Worm (Caenorhabditis elegans) whole organism, L4 larva: ENCODE measurements around the gene F19C7.8.
A peak's percentile ranks its signal among the peaks of the same experiment; 100 is the strongest.

ENCODE experiments used
- F44E2.7 ChIP-seq: fragments of 200-800 bp; sonication (Bioruptor generic); IDR thresholded peaks from 2 replicates; pipeline ENCODE4 v2.1.2; 2022; ENCODE audit warnings: missing genetic modification characterization, missing compliant biosample characterization
- Y48G9A.11 ChIP-seq: fragments of 200-800 bp; sonication (Bioruptor generic); IDR thresholded peaks from 2 replicates; pipeline ENCODE4 v1.3.6; 2022; ENCODE audit warnings: missing genetic modification reagents, missing genetic modification characterization, missing compliant biosample characterization
- ZK337.2 ChIP-seq: fragments of 200-800 bp; sonication (Bioruptor generic); IDR thresholded peaks from 2 replicates; pipeline ENCODE4 v1.3.6; 2022; ENCODE audit warnings: missing genetic modification reagents, missing genetic modification characterization, missing compliant biosample characterization
- aha-1 ChIP-seq: fragments of 150-350 bp; peaks from one replicate; lab custom pipeline; 2014; ENCODE audit warnings: missing biosample characterization, missing genetic modification characterization
- ceh-20 ChIP-seq: fragments of 200-800 bp; sonication (Bioruptor generic); IDR thresholded peaks from 2 replicates; pipeline ENCODE4 v1.3.6; 2022; ENCODE audit warnings: missing genetic modification reagents, missing genetic modification characterization, missing compliant biosample characterization
- ceh-28 ChIP-seq: fragments of 150-350 bp; optimal IDR thresholded peaks from 2 replicates; lab custom pipeline; 2014; ENCODE audit warnings: missing biosample characterization, missing genetic modification reagents, missing genetic modification characterization
- ceh-82 ChIP-seq: sonication (generic microtip); optimal IDR thresholded peaks from 2 replicates; lab custom pipeline; 2017; ENCODE audit warnings: missing biosample characterization, missing genetic modification characterization
- ces-1 ChIP-seq: fragments of 150-350 bp; sonication (generic microtip); optimal IDR thresholded peaks from 4 replicates; lab custom pipeline; 2014; ENCODE audit warnings: missing biosample characterization, missing genetic modification reagents, missing genetic modification characterization
- cey-2 ChIP-seq: sonication (generic microtip); optimal IDR thresholded peaks from 3 replicates; lab custom pipeline; 2017; ENCODE audit warnings: missing genetic modification characterization, mild to moderate bottlenecking, missing compliant biosample characterization, antibody characterized with exemption, borderline replicate concordance; ENCODE audit not compliant: insufficient read depth
- ctbp-1 ChIP-seq: fragments of 200-800 bp; sonication (Bioruptor generic); IDR thresholded peaks from 2 replicates; pipeline ENCODE4 v1.3.6; 2022; ENCODE audit warnings: missing genetic modification reagents, missing genetic modification characterization, missing compliant biosample characterization
- daf-19 ChIP-seq: fragments of 200-800 bp; sonication (Bioruptor generic); conservative IDR thresholded peaks from 2 replicates; pipeline ENCODE4 v1.3.6; 2022; ENCODE audit warnings: missing genetic modification characterization, missing compliant biosample characterization
- daf-8 ChIP-seq: fragments of 200-800 bp; sonication (Bioruptor generic); IDR thresholded peaks from 2 replicates; pipeline ENCODE4 v1.3.6; 2022; ENCODE audit warnings: missing genetic modification characterization, missing compliant biosample characterization
- dmd-6 ChIP-seq: fragments of 200-800 bp; sonication (Bioruptor generic); IDR thresholded peaks from 2 replicates; pipeline ENCODE4 v1.3.6; 2022; ENCODE audit warnings: missing genetic modification reagents, missing genetic modification characterization, missing compliant biosample characterization
- dmd-9 ChIP-seq: fragments of 200-800 bp; sonication (Bioruptor generic); IDR thresholded peaks from 2 replicates; pipeline ENCODE4 v1.3.6; 2022; ENCODE audit warnings: missing genetic modification reagents, missing genetic modification characterization, missing compliant biosample characterization
- dpl-1 ChIP-seq: fragments of 150-350 bp; optimal IDR thresholded peaks from 2 replicates; lab custom pipeline; 2014; ENCODE audit warnings: missing biosample characterization, missing genetic modification reagents, missing genetic modification characterization
- duxl-1 ChIP-seq: sonication (generic microtip); optimal IDR thresholded peaks from 2 replicates; lab custom pipeline; 2016; ENCODE audit warnings: mild to moderate bottlenecking, missing genetic modification characterization, moderate library complexity, missing compliant biosample characterization; ENCODE audit not compliant: poor library complexity
- egl-27 ChIP-seq: sonication (generic microtip); optimal IDR thresholded peaks from 3 replicates; lab custom pipeline; 2017; ENCODE audit warnings: missing biosample characterization, missing genetic modification reagents, missing genetic modification characterization
- egl-43 ChIP-seq: fragments of 200-800 bp; sonication (Bioruptor generic); IDR thresholded peaks from 2 replicates; pipeline ENCODE4 v1.3.6; 2022; ENCODE audit warnings: missing genetic modification reagents, missing genetic modification characterization, missing compliant biosample characterization
- fkh-10 ChIP-seq: fragments of 150-350 bp; optimal IDR thresholded peaks from 2 replicates; lab custom pipeline; 2014; ENCODE audit warnings: missing biosample characterization, missing genetic modification reagents, missing genetic modification characterization
- fos-1 ChIP-seq: fragments of 150-350 bp; optimal IDR thresholded peaks from 2 replicates; lab custom pipeline; 2014; ENCODE audit warnings: missing biosample characterization, missing genetic modification characterization
- hlh-30 ChIP-seq: sonication (generic microtip); optimal IDR thresholded peaks from 2 replicates; lab custom pipeline; 2017; ENCODE audit warnings: antibody characterized with exemption, mild to moderate bottlenecking, missing genetic modification characterization, missing compliant biosample characterization; ENCODE audit not compliant: insufficient read depth
- hmg-1.1 ChIP-seq: fragments of 200-800 bp; sonication (Bioruptor generic); IDR thresholded peaks from 2 replicates; pipeline ENCODE4 v1.3.6; 2022; ENCODE audit warnings: missing genetic modification reagents, missing genetic modification characterization, missing compliant biosample characterization
- jun-1 ChIP-seq: fragments of 150-350 bp; optimal IDR thresholded peaks from 2 replicates; lab custom pipeline; 2014; ENCODE audit warnings: missing biosample characterization, missing genetic modification reagents, missing genetic modification characterization
- lin-15B ChIP-seq: fragments of 150-350 bp; sonication (generic microtip); optimal IDR thresholded peaks from 3 replicates; lab custom pipeline; 2014; ENCODE audit warnings: missing biosample characterization, missing genetic modification characterization
- lin-29 ChIP-seq: fragments of 200-800 bp; sonication (Bioruptor generic); IDR thresholded peaks from 2 replicates; pipeline ENCODE4 v1.3.6; 2022; ENCODE audit warnings: missing genetic modification reagents, missing genetic modification characterization, missing compliant biosample characterization
- lsy-2 ChIP-seq, 2 experiments: fragments of 150-350 bp in 1 of 2; sonication (generic microtip) in 1 of 2; optimal IDR thresholded peaks; 2 replicates each; lab custom pipeline; 2014 to 2017; ENCODE audit warnings: missing biosample characterization in 2 of 2, missing genetic modification characterization in 2 of 2
- mdl-1 ChIP-seq, 2 experiments: fragments of 150-350 bp in 1 of 2; sonication (generic microtip) in 1 of 2; optimal IDR thresholded peaks; 2 replicates each; lab custom pipeline; 2014 to 2017; ENCODE audit warnings: missing biosample characterization in 2 of 2, missing genetic modification characterization in 2 of 2
- mdt-29 ChIP-seq: fragments of 200-800 bp; sonication (Bioruptor generic); IDR thresholded peaks from 2 replicates; pipeline ENCODE4 v1.3.6; 2022; ENCODE audit warnings: missing genetic modification reagents, missing genetic modification characterization, missing compliant biosample characterization
- mep-1 ChIP-seq: fragments of 150-350 bp; sonication (generic microtip); optimal IDR thresholded peaks from 3 replicates; lab custom pipeline; 2014; ENCODE audit warnings: missing biosample characterization, missing genetic modification characterization
- mxl-2 ChIP-seq: fragments of 200-800 bp; sonication (Bioruptor generic); conservative IDR thresholded peaks from 2 replicates; pipeline ENCODE4 v1.3.6; 2022; ENCODE audit warnings: missing genetic modification reagents, missing genetic modification characterization, missing compliant biosample characterization
- nhr-102 ChIP-seq: sonication (generic microtip); optimal IDR thresholded peaks from 2 replicates; lab custom pipeline; 2016; ENCODE audit warnings: mild to moderate bottlenecking, missing genetic modification characterization, moderate library complexity, missing compliant biosample characterization
- nhr-28 ChIP-seq: fragments of 150-350 bp; optimal IDR thresholded peaks from 2 replicates; lab custom pipeline; 2014; ENCODE audit warnings: missing biosample characterization, missing genetic modification characterization
- nhr-76 ChIP-seq: fragments of 150-350 bp; optimal IDR thresholded peaks from 2 replicates; lab custom pipeline; 2014; ENCODE audit warnings: missing biosample characterization, missing genetic modification characterization
- nhr-77 ChIP-seq: fragments of 150-350 bp; optimal IDR thresholded peaks from 2 replicates; lab custom pipeline; 2014; ENCODE audit warnings: missing biosample characterization, missing genetic modification characterization
- php-3 ChIP-seq: fragments of 200-800 bp; sonication (Bioruptor generic); IDR thresholded peaks from 2 replicates; pipeline ENCODE4 v1.3.6; 2022; ENCODE audit warnings: missing genetic modification reagents, missing genetic modification characterization, missing compliant biosample characterization
- rbr-2 ChIP-seq: sonication (generic microtip); optimal IDR thresholded peaks from 2 replicates; lab custom pipeline; 2016; ENCODE audit warnings: missing genotype, missing genetic modification characterization, missing compliant biosample characterization
- set-16 ChIP-seq: fragments of 200-800 bp; sonication (Bioruptor generic); IDR thresholded peaks from 2 replicates; pipeline ENCODE4 v1.3.6; 2022; ENCODE audit warnings: missing genetic modification reagents, missing genetic modification characterization, missing compliant biosample characterization
- skn-1 ChIP-seq: fragments of 150-350 bp; optimal IDR thresholded peaks from 2 replicates; lab custom pipeline; 2014; ENCODE audit warnings: missing biosample characterization, missing genetic modification characterization
- snpc-4 ChIP-seq: fragments of 150-350 bp; optimal IDR thresholded peaks from 2 replicates; lab custom pipeline; 2014; ENCODE audit warnings: missing biosample characterization, missing genetic modification characterization
- tag-97 ChIP-seq: fragments of 200-800 bp; sonication (Bioruptor generic); IDR thresholded peaks from 2 replicates; pipeline ENCODE4 v1.3.6; 2022; ENCODE audit warnings: missing genetic modification characterization, missing compliant biosample characterization
- unc-39 ChIP-seq: sonication (generic microtip); optimal IDR thresholded peaks from 2 replicates; lab custom pipeline; 2017; ENCODE audit warnings: missing biosample characterization, missing genetic modification characterization
- unc-62 ChIP-seq, 3 experiments: fragments of 150-350 bp in 1 of 3; sonication (generic microtip); optimal IDR thresholded peaks in 2 of 3; peaks in 1 of 3; 1 replicate in 1 of 3; 2 replicates in 2 of 3; lab custom pipeline; 2014 to 2017; ENCODE audit warnings: missing biosample characterization in 3 of 3, missing genetic modification characterization in 3 of 3, missing genetic modification reagents in 3 of 3, missing genotype in 1 of 3
- vab-7 ChIP-seq: fragments of 200-800 bp; sonication (Bioruptor generic); IDR thresholded peaks from 2 replicates; pipeline ENCODE4 v1.3.6; 2022; ENCODE audit warnings: missing genetic modification reagents, missing genetic modification characterization, missing compliant biosample characterization
- zfp-2 ChIP-seq: sonication (generic microtip); optimal IDR thresholded peaks from 2 replicates; lab custom pipeline; 2016; ENCODE audit warnings: mild to moderate bottlenecking, missing genetic modification characterization, missing compliant biosample characterization
- zip-11 ChIP-seq: fragments of 200-800 bp; sonication (Bioruptor generic); IDR thresholded peaks from 2 replicates; pipeline ENCODE4 v1.3.6; 2022; ENCODE audit warnings: missing genetic modification characterization, missing compliant biosample characterization
- zip-2 ChIP-seq: fragments of 150-350 bp; optimal IDR thresholded peaks from 2 replicates; lab custom pipeline; 2014; ENCODE audit warnings: missing biosample characterization, missing genetic modification characterization

F19C7.8 gene

DNA sequence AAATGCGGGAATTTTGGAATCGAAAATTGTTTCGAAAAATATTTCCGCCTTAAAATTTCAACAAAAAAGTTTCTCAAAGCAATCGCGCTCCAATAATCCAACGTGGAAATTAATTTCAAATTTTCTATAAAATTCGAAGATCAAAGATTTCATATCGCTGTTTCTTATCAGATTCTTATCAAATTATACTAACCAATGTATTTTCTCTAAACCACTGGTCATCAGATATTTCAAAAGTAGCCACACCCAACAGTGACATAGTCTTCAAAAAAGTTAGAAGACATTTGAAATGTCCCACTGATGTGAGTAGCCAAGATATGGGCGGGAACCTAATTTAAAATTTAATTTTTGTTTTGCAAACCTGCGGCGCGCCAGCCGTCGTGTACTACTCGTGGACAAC is 50.4 kb downstream of the F19C7.8 start:
- TF ChIP-seq php-3 (no peak), aha-1 (tag; lab: Kevin White, UChicago) (no peak), unc-39 (tag; lab: Kevin White, UChicago) (no peak), hlh-30 (tag; lab: Kevin White, UChicago) (no peak), egl-27 (no peak), snpc-4 (tag; lab: Kevin White, UChicago) (no peak), set-16 (GFP tag; lab: Robert Waterston, UW) (no peak), jun-1 (tag; lab: Kevin White, UChicago) (no peak), cey-2 (tag; lab: Kevin White, UChicago) (no peak)

DNA sequence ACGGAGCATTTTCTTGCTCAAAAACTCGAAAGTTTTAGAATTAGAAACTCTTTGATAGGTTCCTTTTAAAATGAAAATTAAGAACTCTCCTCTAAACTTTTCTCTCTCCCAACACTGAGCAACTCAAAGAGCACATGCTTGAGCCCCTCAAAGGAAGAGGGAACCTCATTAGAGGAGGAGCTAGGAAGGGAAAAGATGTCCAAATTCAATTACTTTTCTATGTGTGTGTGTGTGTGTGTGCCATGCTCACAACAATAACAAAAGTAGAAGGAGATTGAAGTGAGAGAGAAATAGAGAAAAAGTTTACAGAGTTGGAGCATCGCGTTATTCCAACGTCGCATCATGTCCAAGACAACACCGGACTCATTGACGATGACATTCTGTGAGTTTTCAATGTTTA is 51.9 kb downstream of the F19C7.8 start:
- TF ChIP-seq dpl-1 = no peak
- no peak for TF ChIP-seq unc-39 (tag; lab: Kevin White, UChicago)
- no peak for TF ChIP-seq dmd-9 (GFP tag; lab: Robert Waterston, UW)
- no peak for TF ChIP-seq mdt-29
- TF ChIP-seq zip-2 (tag; lab: Kevin White, UChicago) = no peak
- TF ChIP-seq fkh-10 (GFP tag; lab: Kevin White, UChicago) = peak; percentile 94
- no peak for TF ChIP-seq jun-1 (tag; lab: Kevin White, UChicago)
- TF ChIP-seq vab-7 (GFP tag; lab: Robert Waterston, UW) = no peak
- TF ChIP-seq ctbp-1 = peak; percentile 80
- no peak for TF ChIP-seq mxl-2
- TF ChIP-seq mdl-1 (tag; optimal IDR thresholded peaks at IDR 0.05; lab: Kevin White, UChicago) = peak in 1 of 2 experiments; percentile 54
- 0 out of 2 replicates have a peak, but pooled peaks have one; percentile 9 for TF ChIP-seq dmd-6
- peak; percentile 29 for TF ChIP-seq rbr-2
- TF ChIP-seq ces-1 = peak; percentile 95
- TF ChIP-seq lsy-2 (tag; optimal IDR thresholded peaks at IDR 0.05; lab: Kevin White, UChicago) = peak in 1 of 2 experiments; percentile 46
- no peak for TF ChIP-seq nhr-28 (tag; lab: Kevin White, UChicago)
- TF ChIP-seq egl-27 = no peak
- no peak for TF ChIP-seq lin-15B (tag; lab: Kevin White, UChicago)
- no peak for TF ChIP-seq ceh-82
- TF ChIP-seq daf-8 (GFP tag; lab: Robert Waterston, UW) = no peak
- peak; percentile 31 for TF ChIP-seq hlh-30 (tag; lab: Kevin White, UChicago)
- TF ChIP-seq zfp-2 (tag; lab: Kevin White, UChicago) = no peak

DNA sequence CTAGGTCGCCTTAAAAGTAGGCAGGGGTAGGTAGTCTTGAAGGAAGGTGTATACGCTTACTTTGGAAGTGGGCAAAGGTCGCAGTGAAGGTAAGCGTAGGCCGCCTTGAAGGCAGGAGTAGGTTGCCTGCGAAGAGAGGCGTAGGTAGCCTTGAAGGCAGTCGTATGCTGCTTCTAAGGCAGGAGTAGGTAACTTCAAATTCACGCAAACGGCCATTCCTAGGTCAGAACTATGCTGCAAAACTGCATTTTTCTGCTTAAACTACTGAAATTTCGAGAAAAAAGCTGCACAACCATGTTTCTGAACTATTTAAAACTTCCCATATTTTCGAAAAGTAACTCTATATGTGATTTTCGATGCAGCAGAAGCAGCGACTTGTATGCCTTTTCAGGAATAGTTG is 58.4 kb downstream of the F19C7.8 start:
- TF ChIP-seq unc-62 (GFP tag; optimal IDR thresholded peaks at IDR 0.05 in 1 of 2; lab: Kevin White, UChicago) = peak in 1 of 2 experiments; percentile 95
- no peak for TF ChIP-seq unc-62 (tag; optimal IDR thresholded peaks at IDR 0.05; lab: Kevin White, UChicago)
- peak; percentile 86 for TF ChIP-seq aha-1 (tag; lab: Kevin White, UChicago)
- TF ChIP-seq dmd-9 (GFP tag; lab: Robert Waterston, UW) = no peak
- TF ChIP-seq daf-19 (GFP tag; lab: Robert Waterston, UW) = no peak

DNA sequence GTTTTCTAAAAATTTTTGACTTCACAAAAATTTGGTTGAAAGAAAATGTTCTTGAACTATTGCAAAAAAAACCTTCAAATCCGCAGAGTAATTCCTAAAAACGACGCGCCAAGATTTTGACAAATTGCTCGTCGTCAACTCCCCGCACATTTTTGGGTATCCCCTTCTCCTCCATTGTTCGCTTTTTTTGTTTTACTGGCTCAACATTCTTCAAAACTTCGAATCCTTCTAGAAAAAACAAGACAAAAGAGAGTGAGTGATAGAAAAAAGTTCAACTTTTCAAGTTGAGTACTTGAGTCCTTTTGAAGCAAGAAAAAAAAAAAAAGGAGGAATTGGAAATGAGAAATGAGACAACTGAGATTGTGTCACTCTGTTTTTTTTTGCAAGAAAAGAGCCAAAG is 61.0 kb downstream of the F19C7.8 start:
- no peak for TF ChIP-seq nhr-77 (tag; lab: Kevin White, UChicago)
- no peak for TF ChIP-seq nhr-102 (tag; lab: Kevin White, UChicago)
- no peak for TF ChIP-seq duxl-1 (tag; lab: Kevin White, UChicago)
- TF ChIP-seq hlh-30 (tag; lab: Kevin White, UChicago) = no peak
- no peak for TF ChIP-seq nhr-76
- TF ChIP-seq zip-11 = no peak
- no peak for TF ChIP-seq php-3
- TF ChIP-seq ZK337.2 (GFP tag; lab: Robert Waterston, UW) = no peak
- no peak for TF ChIP-seq Y48G9A.11 (GFP tag; lab: Robert Waterston, UW)
- TF ChIP-seq unc-62 (GFP tag; optimal IDR thresholded peaks at IDR 0.05 in 1 of 2; lab: Kevin White, UChicago) = peak in 1 of 2 experiments; percentile 89
- TF ChIP-seq unc-62 (tag; optimal IDR thresholded peaks at IDR 0.05; lab: Kevin White, UChicago) = no peak
- no peak for TF ChIP-seq mep-1
- no peak for TF ChIP-seq fos-1 (tag; lab: Kevin White, UChicago)
- TF ChIP-seq ceh-20 = 0 out of 2 replicates have a peak, but pooled peaks have one; percentile 28
- no peak for TF ChIP-seq lin-29 (GFP tag; lab: Robert Waterston, UW)
- TF ChIP-seq egl-43 (GFP tag; lab: Robert Waterston, UW) = no peak
- TF ChIP-seq tag-97 (GFP tag; lab: Robert Waterston, UW) = no peak
- no peak for TF ChIP-seq ceh-28 (tag; lab: Kevin White, UChicago)
- peak in 1 of 2 experiments; percentile 37 for TF ChIP-seq lsy-2 (tag; optimal IDR thresholded peaks at IDR 0.05; lab: Kevin White, UChicago)
- no peak for TF ChIP-seq hmg-1.1 (GFP tag; lab: Robert Waterston, UW)
- no peak for TF ChIP-seq F44E2.7
- no peak for TF ChIP-seq skn-1 (tag; lab: Kevin White, UChicago)
- TF ChIP-seq rbr-2 = no peak
- TF ChIP-seq aha-1 (tag; lab: Kevin White, UChicago) = peak; percentile 53
